Fruit fly (Drosophila melanogaster): ENCODE measurements around the gene Elal.

dm6 chr3R:24825548-24825947 lies 39.6 kb upstream of the Elal start, which contains the start of gene niki:
- TF ChIP-seq CG14711 (tag; optimal IDR thresholded peaks at IDR 0.05) (no peak), cnc (optimal IDR thresholded peaks at IDR 0.05) (no peak), Hr96 (GFP tag; optimal IDR thresholded peaks at IDR 0.05) (no peak), ovo (GFP tag; optimal IDR thresholded peaks at IDR 0.05) (no peak), kay (GFP tag; ENCODE audit: borderline replicate concordance) (no peak), CG33017 (tag; optimal IDR thresholded peaks at IDR 0.05) (no peak), Mnt (GFP tag; optimal IDR thresholded peaks at IDR 0.05) (no peak), Clk (GFP tag; optimal IDR thresholded peaks at IDR 0.05) (no peak)

Data from whole organism, adult.